Fruit fly (Drosophila melanogaster) whole organism, wandering third instar larva: Measurements from ENCODE around the gene CG6753.
A peak's percentile ranks its signal among the peaks of the same experiment; 100 is the strongest.

Experiments
- Abd-B ChIP-seq: fragments of >200 bp; optimal IDR thresholded peaks from 2 replicates; lab custom pipeline; 2017; ENCODE audit warnings: missing biosample characterization, missing genetic modification characterization
- CG32264 ChIP-seq: fragments of 200-800 bp; sonication (Bioruptor generic); optimal IDR thresholded peaks from 2 replicates; lab custom pipeline; 2016; ENCODE audit warnings: missing biosample characterization, missing genetic modification characterization
- CG9705 ChIP-seq: fragments of 200-800 bp; sonication (Bioruptor generic); optimal IDR thresholded peaks from 2 replicates; lab custom pipeline; 2018; ENCODE audit warnings: missing biosample characterization, mild to moderate bottlenecking, missing genetic modification characterization
- Dfd ChIP-seq: fragments of >200 bp; optimal IDR thresholded peaks from 2 replicates; lab custom pipeline; 2017; ENCODE audit warnings: missing biosample characterization, missing genetic modification characterization
- GATAd ChIP-seq: sonication (Bioruptor generic); optimal IDR thresholded peaks from 2 replicates; lab custom pipeline; 2016; ENCODE audit warnings: missing biosample characterization, missing genetic modification characterization
- HLH106 ChIP-seq: fragments of 200-800 bp; optimal IDR thresholded peaks from 3 replicates; lab custom pipeline; 2019; ENCODE audit warnings: missing biosample characterization, mild to moderate bottlenecking, missing genetic modification characterization, moderate library complexity
- Hnf4 ChIP-seq: fragments of 200-800 bp; sonication (Bioruptor generic); optimal IDR thresholded peaks from 2 replicates; lab custom pipeline; 2016; ENCODE audit warnings: missing biosample characterization, mild to moderate bottlenecking, missing genetic modification characterization
- Hr78 ChIP-seq: fragments of >200 bp; optimal IDR thresholded peaks from 2 replicates; lab custom pipeline; 2017; ENCODE audit warnings: missing biosample characterization, missing genetic modification characterization
- Hr83 ChIP-seq: fragments of 200-300 bp; sonication (Bioruptor generic); optimal IDR thresholded peaks from 2 replicates; lab custom pipeline; 2016; ENCODE audit warnings: missing biosample characterization, mild to moderate bottlenecking, missing genetic modification characterization, moderate library complexity; ENCODE audit not compliant: poor library complexity, severe bottlenecking
- Jra ChIP-seq: sonication (Bioruptor generic); optimal IDR thresholded peaks from 2 replicates; lab custom pipeline; 2016; ENCODE audit warnings: missing biosample characterization, missing genetic modification characterization
- Mio ChIP-seq: sonication (Bioruptor generic); optimal IDR thresholded peaks from 2 replicates; lab custom pipeline; 2016; ENCODE audit warnings: missing biosample characterization, missing genetic modification characterization
- Myc ChIP-seq: fragments of >200 bp; optimal IDR thresholded peaks from 2 replicates; lab custom pipeline; 2017
- N ChIP-seq: fragments of >200 bp; optimal IDR thresholded peaks from 2 replicates; lab custom pipeline; 2018; ENCODE audit warnings: missing biosample characterization, missing external identifiers, missing genetic modification characterization
- Rel ChIP-seq, 2 experiments: fragments of 200-800 bp; sonication (Bioruptor generic) in 1 of 2; optimal IDR thresholded peaks; 2 replicates in 1 of 2; 3 replicates in 1 of 2; lab custom pipeline; 2016 to 2019; ENCODE audit warnings: mild to moderate bottlenecking in 2 of 2, missing biosample characterization in 2 of 2, missing genetic modification characterization in 2 of 2, moderate library complexity in 1 of 2
- Sp1 ChIP-seq: fragments of 200-800 bp; sonication (Bioruptor generic); optimal IDR thresholded peaks from 3 replicates; lab custom pipeline; 2019; ENCODE audit warnings: missing biosample characterization, mild to moderate bottlenecking, missing genetic modification characterization, moderate library complexity
- Vsx2 ChIP-seq: fragments of 200-300, 225-300 bp; sonication (Bioruptor generic); optimal IDR thresholded peaks from 2 replicates; lab custom pipeline; 2018; ENCODE audit warnings: missing biosample characterization, missing genetic modification characterization; ENCODE audit not compliant: partially characterized antibody
- brk ChIP-seq: fragments of 200-800 bp; sonication (Bioruptor generic); optimal IDR thresholded peaks from 2 replicates; lab custom pipeline; 2016; ENCODE audit warnings: missing biosample characterization, mild to moderate bottlenecking, missing genetic modification characterization
- dl ChIP-seq, 2 experiments: fragments of 175-275, 200-275 bp in 1 of 2; fragments of 200-275 bp in 1 of 2; sonication (Bioruptor generic); optimal IDR thresholded peaks; lab custom pipeline; 2018; ENCODE audit warnings: mild to moderate bottlenecking in 2 of 2, missing biosample characterization in 2 of 2, missing genetic modification characterization in 2 of 2, moderate library complexity in 2 of 2; ENCODE audit not compliant: partially characterized antibody in 2 of 2, insufficient read depth in 1 of 2
- dmrt93B ChIP-seq: fragments of 200-800 bp; sonication (Bioruptor generic); optimal IDR thresholded peaks from 2 replicates; lab custom pipeline; 2018; ENCODE audit warnings: missing biosample characterization, mild to moderate bottlenecking, missing genetic modification characterization
- ey ChIP-seq: fragments of 200-800 bp; sonication (Bioruptor generic); optimal IDR thresholded peaks from 2 replicates; lab custom pipeline; 2016; ENCODE audit warnings: missing biosample characterization, missing genetic modification characterization
- foxo ChIP-seq, 2 experiments: fragments of 200-800 bp; sonication (Bioruptor generic); optimal IDR thresholded peaks; 2 replicates in 1 of 2; 3 replicates in 1 of 2; lab custom pipeline; 2016 to 2017; ENCODE audit warnings: missing biosample characterization in 2 of 2, missing genetic modification characterization in 2 of 2
- fru ChIP-seq: fragments of 200-800 bp; sonication (Bioruptor generic); optimal IDR thresholded peaks from 3 replicates; lab custom pipeline; 2016; ENCODE audit warnings: missing biosample characterization, mild to moderate bottlenecking, missing genetic modification characterization
- jim ChIP-seq: fragments of 175-275, 200-325 bp; sonication (Bioruptor generic); optimal IDR thresholded peaks from 2 replicates; lab custom pipeline; 2016; ENCODE audit warnings: missing biosample characterization, mild to moderate bottlenecking, missing genetic modification characterization
- lola ChIP-seq: fragments of >200 bp; optimal IDR thresholded peaks from 2 replicates; lab custom pipeline; 2017; ENCODE audit warnings: missing biosample characterization, missing genetic modification characterization
- pan ChIP-seq: fragments of >200 bp; optimal IDR thresholded peaks from 2 replicates; lab custom pipeline; 2017
- psq ChIP-seq: fragments of 200-800 bp; sonication (Bioruptor generic); optimal IDR thresholded peaks from 3 replicates; lab custom pipeline; 2017; ENCODE audit warnings: missing biosample characterization, mild to moderate bottlenecking, missing genetic modification characterization, moderate library complexity
- rgr ChIP-seq: fragments of 200-800 bp; sonication (Bioruptor generic); optimal IDR thresholded peaks from 3 replicates; lab custom pipeline; 2016; ENCODE audit warnings: missing biosample characterization, mild to moderate bottlenecking, missing genetic modification characterization
- sage ChIP-seq: fragments of 200-800 bp; sonication (Bioruptor generic); optimal IDR thresholded peaks from 2 replicates; lab custom pipeline; 2016; ENCODE audit warnings: missing biosample characterization, mild to moderate bottlenecking, missing genetic modification characterization
- sv ChIP-seq: fragments of 200-800 bp; sonication (Bioruptor generic); optimal IDR thresholded peaks from 3 replicates; lab custom pipeline; 2016; ENCODE audit warnings: missing biosample characterization, missing genetic modification characterization
- tai ChIP-seq: sonication (Bioruptor generic); optimal IDR thresholded peaks from 2 replicates; lab custom pipeline; 2016; ENCODE audit warnings: missing biosample characterization, missing genetic modification characterization
- woc ChIP-seq: sonication (Bioruptor generic); optimal IDR thresholded peaks from 2 replicates; lab custom pipeline; 2016; ENCODE audit warnings: missing biosample characterization, mild to moderate bottlenecking, missing genetic modification characterization

Gene CG6753

DNA sequence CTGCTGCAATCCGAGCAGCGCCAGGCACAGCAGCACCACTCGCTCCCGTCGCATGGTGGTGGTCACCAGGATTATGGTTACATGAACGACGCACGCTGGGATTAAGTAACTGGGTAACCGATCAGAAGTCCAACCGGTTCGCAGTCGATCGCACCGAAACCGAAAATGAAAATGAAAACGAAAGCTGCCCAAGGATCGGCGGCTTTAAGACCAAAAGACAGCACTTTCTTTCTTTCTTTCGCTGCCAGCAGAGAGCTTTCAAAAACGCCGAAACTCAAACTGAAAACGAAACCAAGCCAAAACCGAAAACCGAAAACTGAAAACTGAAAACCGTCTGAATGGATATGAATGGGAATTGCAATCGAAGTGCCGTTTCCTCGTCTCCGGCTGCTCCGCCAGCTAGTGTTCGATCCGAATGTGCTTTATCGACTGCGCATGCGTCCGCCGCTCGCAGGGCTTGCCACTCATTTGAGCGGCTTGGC lies at the start of gene CG6753:
Gene CG6753 (minus strand): TSS at position 432 of the 482 bp plus-strand sequence.
- TF ChIP-seq Myc (lab: Kevin White, UChicago): no peak
- no peak for TF ChIP-seq Jra (GFP tag; lab: Kevin White, UChicago)
- no peak for TF ChIP-seq psq
- no peak for TF ChIP-seq Dfd
- TF ChIP-seq Rel (GFP tag; optimal IDR thresholded peaks at IDR 0.05; lab: Kevin White, UChicago): no peak
- no peak for TF ChIP-seq Rel (tag; optimal IDR thresholded peaks at IDR 0.05; lab: Kevin White, UChicago)
- TF ChIP-seq GATAd (GFP tag; lab: Kevin White, UChicago): no peak
- no peak for TF ChIP-seq tai (GFP tag; lab: Kevin White, UChicago)
- no peak for TF ChIP-seq woc
- TF ChIP-seq foxo (GFP tag; optimal IDR thresholded peaks at IDR 0.05; lab: Kevin White, UChicago): no peak
- no peak for TF ChIP-seq sage (GFP tag; lab: Kevin White, UChicago)
- TF ChIP-seq rgr (GFP tag; lab: Kevin White, UChicago): no peak
- no peak for TF ChIP-seq Sp1 (GFP tag; lab: Kevin White, UChicago)
- TF ChIP-seq Hnf4: no peak

DNA sequence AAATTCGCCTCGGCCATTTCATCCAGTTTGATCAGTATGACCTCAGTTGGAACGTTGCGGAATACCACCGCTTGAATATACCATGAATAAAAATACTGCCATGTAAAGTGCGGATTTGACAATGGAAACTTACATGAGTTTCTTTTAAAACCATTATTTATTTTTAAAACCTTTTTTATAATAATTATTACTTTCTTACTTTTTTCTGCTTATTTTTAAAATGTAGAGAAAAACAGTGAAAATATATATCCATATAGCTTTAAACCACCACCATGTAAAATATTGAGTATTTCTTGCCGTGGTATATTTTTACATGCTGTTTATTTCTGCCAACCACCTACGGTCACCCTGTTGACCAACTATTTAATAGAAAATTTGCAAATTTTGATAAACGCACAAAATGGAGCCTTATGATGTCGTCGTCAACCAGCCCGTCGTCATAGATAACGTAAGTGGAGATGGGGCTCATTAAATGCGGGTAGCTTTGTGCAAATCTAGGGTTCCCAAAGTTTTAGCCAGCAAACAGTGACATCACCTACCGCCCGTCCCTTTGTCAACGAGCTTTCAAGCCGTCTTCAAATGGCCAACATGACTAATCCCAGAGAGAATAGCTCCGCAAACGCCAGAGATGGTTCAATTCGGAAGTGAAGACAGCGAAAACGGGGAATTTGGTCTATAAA lies 49.3 kb upstream of the CG6753 start, which contains the start of gene Arp1:
Gene Arp1 (plus strand): TSS at position 322 of the 680 bp plus-strand sequence.
- TF ChIP-seq Mio (no peak), Jra (GFP tag; lab: Kevin White, UChicago) (no peak), Rel (GFP tag; optimal IDR thresholded peaks at IDR 0.05; lab: Kevin White, UChicago) (no peak), Rel (tag; optimal IDR thresholded peaks at IDR 0.05; lab: Kevin White, UChicago) (peak; percentile 50)

DNA sequence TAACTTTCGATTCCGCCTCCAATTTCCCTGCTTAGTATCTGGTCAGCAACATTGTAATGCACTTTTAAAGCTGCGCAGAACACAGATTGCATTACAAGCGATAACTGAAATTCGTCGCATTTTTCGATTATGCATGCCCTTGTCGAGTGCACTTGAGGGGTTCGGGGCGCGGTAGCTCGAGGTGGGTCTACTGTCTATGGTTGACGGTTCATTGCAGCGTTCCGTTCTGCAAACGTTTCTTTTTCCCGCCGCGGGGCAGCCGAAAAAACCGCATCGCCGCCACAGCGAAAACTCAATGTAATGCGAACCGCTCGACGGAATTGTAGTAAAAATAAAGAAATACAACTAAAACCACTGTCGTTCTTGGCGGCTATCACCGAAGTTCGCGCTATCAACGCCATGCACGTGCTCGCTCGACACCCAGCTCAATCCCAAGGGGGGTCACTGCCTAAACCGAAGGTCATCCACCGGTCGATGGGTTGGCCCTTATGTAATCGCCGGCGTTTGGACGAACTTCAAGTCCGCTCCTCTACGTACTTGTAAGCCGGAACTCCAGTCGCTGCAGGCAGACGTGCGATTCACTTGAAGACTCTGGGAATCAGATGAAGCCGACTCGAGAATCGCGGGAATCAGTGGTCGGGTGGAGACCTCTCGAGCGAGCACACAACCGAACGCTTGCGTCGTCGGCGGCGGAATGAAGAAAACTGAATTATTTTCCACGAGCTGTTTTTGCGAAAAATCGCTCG lies 46.6 kb upstream of the CG6753 start, which contains the start of gene kar:
Gene kar (minus strand): TSS at position 696 of the 746 bp plus-strand sequence.
- TF ChIP-seq Sp1 (GFP tag; lab: Kevin White, UChicago) (no peak), dl (GFP tag; optimal IDR thresholded peaks at IDR 0.05; lab: Kevin White, UChicago; ENCODE audit: insufficient read depth in 1 of 2, partially characterized antibody in 2 of 2) (no peak), psq (no peak), CG32264 (no peak), Hr78 (GFP tag; lab: Kevin White, UChicago) (no peak), tai (GFP tag; lab: Kevin White, UChicago) (no peak), woc (no peak), sv (GFP tag; lab: Kevin White, UChicago) (no peak), Hr83 (GFP tag; lab: Kevin White, UChicago) (no peak)
- TF ChIP-seq, all 38 proteins: peak for 0

- TF ChIP-seq sv (GFP tag; lab: Kevin White, UChicago) (no peak), Rel (GFP tag; optimal IDR thresholded peaks at IDR 0.05; lab: Kevin White, UChicago) (no peak), Rel (tag; optimal IDR thresholded peaks at IDR 0.05; lab: Kevin White, UChicago) (no peak), Mio (no peak), GATAd (GFP tag; lab: Kevin White, UChicago) (no peak), Vsx2 (no peak), dl (GFP tag; optimal IDR thresholded peaks at IDR 0.05; lab: Kevin White, UChicago; ENCODE audit: insufficient read depth in 1 of 2, partially characterized antibody in 2 of 2) (no peak), dmrt93B (GFP tag; lab: Kevin White, UChicago) (no peak), sage (GFP tag; lab: Kevin White, UChicago) (no peak)
Observed at dm6 chr3R:12688116-12688515, 45.8 kb upstream of the CG6753 start.

DNA sequence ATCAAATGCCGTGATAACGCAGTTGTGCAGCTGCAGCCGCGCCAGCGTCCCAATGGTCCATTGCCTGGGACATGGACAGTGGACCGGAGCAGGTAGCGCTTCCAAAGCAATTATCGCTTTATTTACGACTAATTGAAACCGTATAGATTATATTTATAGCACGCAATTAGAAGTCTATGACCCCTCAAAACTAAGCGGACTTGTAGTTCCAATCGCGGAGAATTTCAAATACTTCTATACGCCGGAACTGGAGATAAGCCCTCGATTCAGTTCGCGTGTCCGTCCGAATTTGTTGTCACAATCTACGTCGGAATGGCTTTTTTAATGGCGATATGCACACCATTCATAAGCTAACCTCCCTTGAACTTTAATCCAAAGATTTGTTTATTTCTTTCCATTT lies 43.0 kb upstream of the CG6753 start:
- TF ChIP-seq sv (GFP tag; lab: Kevin White, UChicago) (no peak), dmrt93B (GFP tag; lab: Kevin White, UChicago) (no peak), brk (GFP tag; lab: Kevin White, UChicago) (no peak), fru (no peak), rgr (GFP tag; lab: Kevin White, UChicago) (no peak), sage (GFP tag; lab: Kevin White, UChicago) (no peak), foxo (GFP tag; optimal IDR thresholded peaks at IDR 0.05; lab: Kevin White, UChicago) (no peak), jim (no peak), Dfd (no peak), Sp1 (GFP tag; lab: Kevin White, UChicago) (no peak)

DNA sequence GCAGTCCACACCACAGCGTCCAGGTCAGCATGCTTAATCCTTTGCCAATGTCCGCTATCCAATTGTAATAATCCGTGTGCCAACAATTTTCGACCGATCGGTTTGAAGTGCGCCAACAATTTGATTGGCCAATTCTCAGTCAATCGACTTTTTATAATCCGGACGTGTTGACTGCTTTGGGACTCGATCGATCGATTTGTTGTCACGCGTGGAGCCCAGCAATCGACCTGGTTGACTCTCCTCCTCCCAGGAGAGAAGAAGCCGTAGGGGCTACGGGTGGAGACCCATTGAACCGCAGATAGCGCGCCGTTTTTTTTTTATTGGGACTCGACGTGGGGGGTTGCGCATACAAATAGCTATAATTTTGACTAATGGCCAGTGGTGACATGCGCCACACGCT lies 39.0 kb upstream of the CG6753 start, which contains the start of gene Cyp313a4:
Gene Cyp313a4 (minus strand): TSS at position 101 of the 400 bp plus-strand sequence.
- TF ChIP-seq Rel (GFP tag; optimal IDR thresholded peaks at IDR 0.05; lab: Kevin White, UChicago) (no peak), Rel (tag; optimal IDR thresholded peaks at IDR 0.05; lab: Kevin White, UChicago) (no peak), tai (GFP tag; lab: Kevin White, UChicago) (no peak), CG9705 (GFP tag; lab: Kevin White, UChicago) (no peak), ey (GFP tag; lab: Kevin White, UChicago) (no peak), CG32264 (no peak), Myc (lab: Kevin White, UChicago) (no peak), Abd-B (no peak), N (GFP tag; lab: Kevin White, UChicago) (no peak), Dfd (no peak), lola (GFP tag; lab: Kevin White, UChicago) (no peak), HLH106 (no peak), foxo (GFP tag; optimal IDR thresholded peaks at IDR 0.05; lab: Kevin White, UChicago) (no peak), pan (no peak)
